Worm (Caenorhabditis elegans) whole organism, mixed stage, embryonic: Measurements from ENCODE around the gene mrpl-32.

ENCODE experiments used
- M03D4.4 ChIP-seq: sonication (generic microtip); optimal IDR thresholded peaks from 2 replicates; lab custom pipeline; 2017; ENCODE audit warnings: mild to moderate bottlenecking, missing genetic modification characterization, missing compliant biosample characterization
- blmp-1 ChIP-seq: fragments of 150-350 bp; optimal IDR thresholded peaks from 2 replicates; lab custom pipeline; 2014; ENCODE audit warnings: missing biosample characterization, missing genetic modification characterization
- lin-13 ChIP-seq: fragments of 150-350 bp; optimal IDR thresholded peaks from 2 replicates; lab custom pipeline; 2014; ENCODE audit warnings: missing biosample characterization, missing genetic modification characterization
- lsy-2 ChIP-seq: fragments of 150-350 bp; optimal IDR thresholded peaks from 2 replicates; lab custom pipeline; 2014; ENCODE audit warnings: missing biosample characterization, missing genetic modification characterization
- mab-5 ChIP-seq: fragments of 150-350 bp; optimal IDR thresholded peaks from 2 replicates; lab custom pipeline; 2014; ENCODE audit warnings: missing biosample characterization, missing genetic modification characterization
- nhr-12 ChIP-seq: fragments of 150-350 bp; optimal IDR thresholded peaks from 2 replicates; lab custom pipeline; 2014; ENCODE audit warnings: missing biosample characterization, missing genetic modification characterization
- nhr-237 ChIP-seq: fragments of 150-350 bp; optimal IDR thresholded peaks from 2 replicates; lab custom pipeline; 2014; ENCODE audit warnings: missing biosample characterization, missing genetic modification characterization
- nhr-28 ChIP-seq: fragments of 150-350 bp; optimal IDR thresholded peaks from 2 replicates; lab custom pipeline; 2014; ENCODE audit warnings: missing biosample characterization, missing genetic modification characterization
- pha-4 ChIP-seq: fragments of 150-350 bp; optimal IDR thresholded peaks from 2 replicates; lab custom pipeline; 2018; ENCODE audit warnings: missing biosample characterization, missing genetic modification reagents, missing genetic modification characterization
- sem-2 ChIP-seq: fragments of 200-800 bp; sonication (Bioruptor generic); optimal IDR thresholded peaks from 2 replicates; lab custom pipeline; 2018; ENCODE audit warnings: mild to moderate bottlenecking, missing genetic modification characterization, missing compliant biosample characterization
- unc-62 ChIP-seq: fragments of 150-350 bp; optimal IDR thresholded peaks from 2 replicates; lab custom pipeline; 2014; ENCODE audit warnings: missing biosample characterization, missing genetic modification reagents, missing genetic modification characterization
- ztf-11 ChIP-seq: fragments of 150-350 bp; optimal IDR thresholded peaks from 2 replicates; lab custom pipeline; 2014; ENCODE audit warnings: missing biosample characterization, missing genetic modification characterization

- no peak for TF ChIP-seq M03D4.4 (tag; lab: Kevin White, UChicago)
- no peak for TF ChIP-seq unc-62 (GFP tag; lab: Kevin White, UChicago)
- no peak for TF ChIP-seq sem-2 (GFP tag; lab: Kevin White, UChicago)
- no peak for TF ChIP-seq ztf-11 (tag; lab: Kevin White, UChicago)
- no peak for TF ChIP-seq nhr-28 (tag; lab: Kevin White, UChicago)
- no peak for TF ChIP-seq nhr-12
- no peak for TF ChIP-seq pha-4 (tag; lab: Kevin White, UChicago)
- TF ChIP-seq blmp-1 = no peak
- no peak for TF ChIP-seq nhr-237 (tag; lab: Kevin White, UChicago)
- no peak for TF ChIP-seq mab-5 (tag; lab: Kevin White, UChicago)
- no peak for TF ChIP-seq lsy-2 (tag; lab: Kevin White, UChicago)
- no peak for TF ChIP-seq lin-13
Observed at ce11 chrIII:8446534-8446933, 3.0 kb upstream of the mrpl-32 start, which contains the start of gene hsp-110.
